Worm (Caenorhabditis elegans): Measurements from ENCODE around the gene F14D7.14.

- TF ChIP-seq nfya-1 (tag; optimal IDR thresholded peaks at IDR 0.05) = no peak
- no peak for TF ChIP-seq K09A11.1 (tag; optimal IDR thresholded peaks at IDR 0.05; ENCODE audit: insufficient read depth)
- TF ChIP-seq pha-2 (tag; optimal IDR thresholded peaks at IDR 0.05) = no peak
- no peak for TF ChIP-seq sdc-2 (tag; optimal IDR thresholded peaks at IDR 0.05)
- TF ChIP-seq ceh-6 (GFP tag; optimal IDR thresholded peaks at IDR 0.05) = no peak
- no peak for TF ChIP-seq madf-2 (tag; optimal IDR thresholded peaks at IDR 0.05)
- no peak for TF ChIP-seq nhr-11 (tag; optimal IDR thresholded peaks at IDR 0.05)
- TF ChIP-seq unc-86 (tag; optimal IDR thresholded peaks at IDR 0.05) = no peak
Measured at ce11 chrV:14311115-14311514, 1.4 kb downstream of the F14D7.14 start, which contains the start of gene ddn-3.

Data from whole organism, late embryonic.